Fruit fly (Drosophila melanogaster) Kc167 (cell line): ENCODE results near the gene S6k.

ENCODE experiments used
- Myc ChIP-seq: fragments of >200 bp; optimal IDR thresholded peaks from 2 replicates; lab custom pipeline; 2017; ENCODE audit warnings: missing external identifiers
- Sin3A ChIP-seq: fragments of >200 bp; optimal IDR thresholded peaks from 2 replicates; lab custom pipeline; 2018; ENCODE audit warnings: missing external identifiers
- h ChIP-seq: fragments of >200 bp; optimal IDR thresholded peaks from 3 replicates; lab custom pipeline; 2018; ENCODE audit warnings: missing external identifiers
- insv ChIP-seq: fragments of >200 bp; optimal IDR thresholded peaks from 3 replicates; lab custom pipeline; 2018; ENCODE audit warnings: missing external identifiers
- psq ChIP-seq: fragments of >200 bp; optimal IDR thresholded peaks from 2 replicates; lab custom pipeline; 2017; ENCODE audit warnings: missing external identifiers
- ttk ChIP-seq: sonication (Bioruptor generic); optimal IDR thresholded peaks from 2 replicates; lab custom pipeline; 2017; ENCODE audit warnings: missing external identifiers

S6k gene

dm6 chr3L:5821506-5821905 is 10.8 kb upstream of the S6k start:
- TF ChIP-seq ttk (no peak), Myc (lab: Kevin White, UChicago) (no peak), insv (lab: Kevin White, UChicago) (no peak), Sin3A (lab: Kevin White, UChicago) (no peak), psq (lab: Kevin White, UChicago) (no peak), h (no peak)

- no peak for TF ChIP-seq Sin3A (lab: Kevin White, UChicago)
- no peak for TF ChIP-seq ttk
- TF ChIP-seq h = no peak
- no peak for TF ChIP-seq Myc (lab: Kevin White, UChicago)
- TF ChIP-seq insv (lab: Kevin White, UChicago) = no peak
- no peak for TF ChIP-seq psq (lab: Kevin White, UChicago)
Observed at dm6 chr3L:5820793-5821192, 10.1 kb upstream of the S6k start.

dm6 chr3L:5820039-5820438 is 9.3 kb upstream of the S6k start:
- no peak for TF ChIP-seq h
- no peak for TF ChIP-seq ttk
- no peak for TF ChIP-seq insv (lab: Kevin White, UChicago)
- TF ChIP-seq Sin3A (lab: Kevin White, UChicago) = no peak
- TF ChIP-seq Myc (lab: Kevin White, UChicago) = no peak
- TF ChIP-seq psq (lab: Kevin White, UChicago) = no peak

- no peak for TF ChIP-seq insv (lab: Kevin White, UChicago)
- TF ChIP-seq Sin3A (lab: Kevin White, UChicago) = no peak
- no peak for TF ChIP-seq psq (lab: Kevin White, UChicago)
- no peak for TF ChIP-seq h
- no peak for TF ChIP-seq Myc (lab: Kevin White, UChicago)
- no peak for TF ChIP-seq ttk
Observed at dm6 chr3L:5819310-5819709, 8.6 kb upstream of the S6k start.

- TF ChIP-seq insv (lab: Kevin White, UChicago) (no peak), h (no peak), psq (lab: Kevin White, UChicago) (no peak), ttk (no peak), Myc (lab: Kevin White, UChicago) (no peak), Sin3A (lab: Kevin White, UChicago) (no peak)
Observed at dm6 chr3L:5817177-5817576, 6.4 kb upstream of the S6k start.

dm6 chr3L:5813016-5813415 is 2.3 kb upstream of the S6k start, which contains the start of gene mad2:
Gene mad2, minus strand, starts transcription at chr3L:5813093.
- TF ChIP-seq Myc (lab: Kevin White, UChicago) (no peak), insv (lab: Kevin White, UChicago) (no peak), h (no peak), Sin3A (lab: Kevin White, UChicago) (no peak), ttk (no peak), psq (lab: Kevin White, UChicago) (no peak)

- TF ChIP-seq h (no peak), Sin3A (lab: Kevin White, UChicago) (no peak), ttk (no peak), Myc (lab: Kevin White, UChicago) (no peak), psq (lab: Kevin White, UChicago) (no peak), insv (lab: Kevin White, UChicago) (no peak)
Observed at dm6 chr3L:5809642-5810279, 970 bp downstream of the S6k start.

dm6 chr3L:5809201-5809584 is 1.5 kb downstream of the S6k start:
- TF ChIP-seq Sin3A (lab: Kevin White, UChicago) (no peak), h (no peak), psq (lab: Kevin White, UChicago) (no peak), insv (lab: Kevin White, UChicago) (no peak), ttk (no peak), Myc (lab: Kevin White, UChicago) (no peak)

- TF ChIP-seq h = no peak
- TF ChIP-seq insv (lab: Kevin White, UChicago) = no peak
- TF ChIP-seq Sin3A (lab: Kevin White, UChicago) = no peak
- TF ChIP-seq psq (lab: Kevin White, UChicago) = no peak
- no peak for TF ChIP-seq ttk
- no peak for TF ChIP-seq Myc (lab: Kevin White, UChicago)
Observed at dm6 chr3L:5808540-5809200, 2.1 kb downstream of the S6k start.

- TF ChIP-seq Myc (lab: Kevin White, UChicago) = no peak
- TF ChIP-seq Sin3A (lab: Kevin White, UChicago) = no peak
- no peak for TF ChIP-seq psq (lab: Kevin White, UChicago)
- TF ChIP-seq insv (lab: Kevin White, UChicago) = no peak
- TF ChIP-seq h = no peak
- TF ChIP-seq ttk = no peak
Observed at dm6 chr3L:5808101-5808433, 2.7 kb downstream of the S6k start.

- TF ChIP-seq Myc (lab: Kevin White, UChicago) = no peak
- no peak for TF ChIP-seq psq (lab: Kevin White, UChicago)
- no peak for TF ChIP-seq h
- TF ChIP-seq insv (lab: Kevin White, UChicago) = no peak
- TF ChIP-seq ttk = no peak
- TF ChIP-seq Sin3A (lab: Kevin White, UChicago) = no peak
Observed at dm6 chr3L:5807370-5808100, 3.2 kb downstream of the S6k start.

- TF ChIP-seq Sin3A (lab: Kevin White, UChicago) (no peak), psq (lab: Kevin White, UChicago) (no peak)
Observed at dm6 chr3L:5802733-5803132, 8.0 kb downstream of the S6k start, which contains the start of gene CG42272. Gene CG42272, plus strand, starts transcription at chr3L:5803033.
